Worm (Caenorhabditis elegans): ENCODE results near the gene Y57E12AL.1.

The Y57E12AL.1 gene

DNA sequence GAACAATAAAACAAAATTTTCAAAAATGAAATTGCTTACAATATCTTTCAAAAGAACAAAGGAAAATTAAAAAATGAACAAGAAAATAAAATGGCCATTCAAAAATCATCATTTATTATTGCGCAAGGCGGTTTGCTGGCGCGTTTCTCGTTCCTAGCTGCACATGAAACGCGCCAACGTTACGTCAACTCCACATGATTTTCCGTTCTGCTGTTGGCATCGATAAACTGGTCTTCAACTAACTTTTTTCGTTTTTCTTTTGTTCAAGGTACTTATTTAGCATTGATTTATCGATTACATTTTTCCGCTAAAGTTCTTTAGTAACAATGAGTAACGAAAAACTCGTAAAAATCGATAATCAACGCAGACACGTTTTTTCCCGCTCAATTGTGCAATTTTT, at the start of gene Y57E12AL.1, which contains the start of gene Y57E12AL.6 (continued):
- TF ChIP-seq tag-97 (GFP tag; IDR thresholded peaks at IDR 0.05) (no peak), aly-2 (tag; optimal IDR thresholded peaks at IDR 0.05) (no peak), snpc-1.2 (GFP tag; IDR thresholded peaks at IDR 0.05) (no peak), madf-9 (GFP tag; conservative IDR thresholded peaks at IDR 0.05) (no peak), ceh-62 (tag; optimal IDR thresholded peaks at IDR 0.05) (no peak), F37D6.2 (tag; optimal IDR thresholded peaks at IDR 0.05) (peak; percentile 11), zag-1 (tag; optimal IDR thresholded peaks at IDR 0.05) (no peak), ceh-82 (tag; optimal IDR thresholded peaks at IDR 0.05) (no peak), set-16 (GFP tag; IDR thresholded peaks at IDR 0.05) (no peak), lin-15B (tag; optimal IDR thresholded peaks at IDR 0.05) (no peak), mxl-2 (GFP tag; conservative IDR thresholded peaks at IDR 0.05) (no peak), mdl-1 (tag; optimal IDR thresholded peaks at IDR 0.05) (peak in 1 of 2 experiments; percentile 65), lin-1 (GFP tag; IDR thresholded peaks at IDR 0.05) (no peak), lsy-2 (tag; optimal IDR thresholded peaks at IDR 0.05) (peak; percentile 44 to 90), attf-4 (tag; optimal IDR thresholded peaks at IDR 0.05) (no peak), nhr-42 (GFP tag; IDR thresholded peaks at IDR 0.05) (no peak), daf-12 (tag; optimal IDR thresholded peaks at IDR 0.05) (no peak), pqm-1 (tag; optimal IDR thresholded peaks at IDR 0.05) (no peak), ces-1 (GFP tag; optimal IDR thresholded peaks at IDR 0.05) (no peak), ZK546.5 (tag; optimal IDR thresholded peaks at IDR 0.05) (no peak), daf-16 (GFP tag; optimal IDR thresholded peaks at IDR 0.05) (no peak), daf-16 (tag; optimal IDR thresholded peaks at IDR 0.05) (peak; percentile 64), hif-1 (tag; optimal IDR thresholded peaks at IDR 0.05) (peak in 1 of 2 experiments; percentile 43), saeg-2 (GFP tag; IDR thresholded peaks at IDR 0.05) (no peak), fkh-10 (GFP tag; optimal IDR thresholded peaks at IDR 0.05) (peak; percentile 43), F44E2.7 (GFP tag; IDR thresholded peaks at IDR 0.05) (no peak), nhr-6 (tag; optimal IDR thresholded peaks at IDR 0.05) (peak; percentile 56), nhr-11 (tag; optimal IDR thresholded peaks at IDR 0.05) (peak; percentile 72), hmg-1.1 (GFP tag; IDR thresholded peaks at IDR 0.05) (peak; percentile 58), ztf-11 (tag; optimal IDR thresholded peaks at IDR 0.05) (no peak), rbr-2 (tag; optimal IDR thresholded peaks at IDR 0.05) (peak; percentile 78), nhr-111 (GFP tag; optimal IDR thresholded peaks at IDR 0.05) (no peak), T20F7.1 (GFP tag; optimal IDR thresholded peaks at IDR 0.05) (peak; percentile 71), ceh-32 (tag; optimal IDR thresholded peaks at IDR 0.05; ENCODE audit: poor library complexity) (no peak), ceh-44 (GFP tag; IDR thresholded peaks at IDR 0.05) (no peak), nhr-48 (tag; optimal IDR thresholded peaks at IDR 0.05) (peak; percentile 62), nhr-41 (GFP tag; IDR thresholded peaks at IDR 0.05) (no peak), lin-13 (GFP tag; optimal IDR thresholded peaks at IDR 0.05) (peak; percentile 62), pha-4 (GFP tag; IDR thresholded peaks at IDR 0.05) (no peak), pha-4 (tag; optimal IDR thresholded peaks at IDR 0.05) (no peak), spr-1 (tag; optimal IDR thresholded peaks at IDR 0.05) (peak; percentile 73), Y48G9A.11 (GFP tag; IDR thresholded peaks at IDR 0.05) (no peak), mdt-29 (GFP tag; IDR thresholded peaks at IDR 0.05) (no peak), lim-7 (GFP tag; IDR thresholded peaks at IDR 0.05) (no peak), lin-38 (GFP tag; IDR thresholded peaks at IDR 0.05) (peak; percentile 79), gei-8 (GFP tag; optimal IDR thresholded peaks at IDR 0.05) (no peak), F26F4.8 (GFP tag; conservative IDR thresholded peaks at IDR 0.05) (no peak), Y75B8A.6 (GFP tag; IDR thresholded peaks at IDR 0.05) (no peak), egl-27 (tag; optimal IDR thresholded peaks at IDR 0.05) (no peak), snpc-4 (tag; optimal IDR thresholded peaks at IDR 0.05) (no peak), vab-7 (GFP tag; IDR thresholded peaks at IDR 0.05) (no peak), egl-43 (GFP tag; IDR thresholded peaks at IDR 0.05) (no peak), Y105C5A.15 (GFP tag; IDR thresholded peaks at IDR 0.05) (no peak)

All from whole organism, L4 larva.